Worm (Caenorhabditis elegans) whole organism, L4/young adult: ENCODE results near the gene hpo-28.

ENCODE experiments used
- W03F9.2 ChIP-seq: fragments of 150-350 bp; optimal IDR thresholded peaks from 2 replicates; lab custom pipeline; 2014; ENCODE audit warnings: missing biosample characterization, missing genetic modification characterization
- dao-5 ChIP-seq: sonication (generic microtip); optimal IDR thresholded peaks from 2 replicates; lab custom pipeline; 2016; ENCODE audit warnings: missing genotype, missing genetic modification characterization, moderate library complexity, missing compliant biosample characterization
- him-1 ChIP-seq: sonication (generic microtip); optimal IDR thresholded peaks from 2 replicates; lab custom pipeline; 2016; ENCODE audit warnings: missing genotype, missing genetic modification reagents, missing genetic modification characterization, missing compliant biosample characterization

- TF ChIP-seq him-1 (tag; lab: Kevin White, UChicago) (no peak), W03F9.2 (tag; lab: Kevin White, UChicago) (no peak), dao-5 (tag; lab: Kevin White, UChicago) (no peak)
Measured at ce11 chrIII:5714984-5715454, 5.9 kb upstream of the hpo-28 start.
